Worm (Caenorhabditis elegans): Measurements from ENCODE around the gene inpp-5K.

Gene inpp-5K

ce11 chrIII:8111347-8111746 lies 49.8 kb downstream of the inpp-5K start:
- TF ChIP-seq lim-6 (tag; optimal IDR thresholded peaks at IDR 0.05) (no peak), unc-3 (GFP tag; conservative IDR thresholded peaks at IDR 0.05) (no peak), unc-3 (tag; optimal IDR thresholded peaks at IDR 0.05) (no peak), F13H6.1 (tag; optimal IDR thresholded peaks at IDR 0.05) (no peak), unc-42 (tag; optimal IDR thresholded peaks at IDR 0.05) (no peak), ceh-9 (tag; optimal IDR thresholded peaks at IDR 0.05) (no peak), sdc-2 (tag; optimal IDR thresholded peaks at IDR 0.05) (no peak), ceh-22 (tag; optimal IDR thresholded peaks at IDR 0.05) (no peak), elt-2 (tag; optimal IDR thresholded peaks at IDR 0.05) (no peak), syd-9 (tag; optimal IDR thresholded peaks at IDR 0.05) (no peak), hlh-15 (tag; optimal IDR thresholded peaks at IDR 0.05) (no peak), fax-1 (tag; optimal IDR thresholded peaks at IDR 0.05) (no peak), ceh-14 (tag; optimal IDR thresholded peaks at IDR 0.05) (no peak), hlh-6 (tag; optimal IDR thresholded peaks at IDR 0.05) (no peak), ceh-6 (GFP tag; optimal IDR thresholded peaks at IDR 0.05) (no peak), pat-9 (tag; optimal IDR thresholded peaks at IDR 0.05) (no peak), ceh-24 (tag; optimal IDR thresholded peaks at IDR 0.05) (no peak), unc-86 (tag; optimal IDR thresholded peaks at IDR 0.05) (no peak), ceh-2 (tag; optimal IDR thresholded peaks at IDR 0.05) (no peak)

- TF ChIP-seq ceh-48 (tag; optimal IDR thresholded peaks at IDR 0.05): peak; percentile 67
- no peak for TF ChIP-seq elt-4 (tag; optimal IDR thresholded peaks at IDR 0.05)
- TF ChIP-seq ceh-19 (GFP tag; optimal IDR thresholded peaks at IDR 0.05): peak; percentile 78
- peak; percentile 63 for TF ChIP-seq rnt-1 (tag; optimal IDR thresholded peaks at IDR 0.05)
- TF ChIP-seq ref-2 (tag; optimal IDR thresholded peaks at IDR 0.05): peak; percentile 88
- TF ChIP-seq ceh-34 (tag; optimal IDR thresholded peaks at IDR 0.05): peak; percentile 83
- peak; percentile 29 for TF ChIP-seq npax-4 (tag; optimal IDR thresholded peaks at IDR 0.05)
- peak; percentile 33 for TF ChIP-seq unc-86 (tag; optimal IDR thresholded peaks at IDR 0.05)
- peak; percentile 53; the same call in 1 of the 2 replicates for TF ChIP-seq ceh-45 (GFP tag; IDR thresholded peaks at IDR 0.05)
- peak; percentile 22 for TF ChIP-seq pqm-1 (tag; optimal IDR thresholded peaks at IDR 0.05)
- peak; percentile 17 for TF ChIP-seq ceh-24 (tag; optimal IDR thresholded peaks at IDR 0.05)
- peak; percentile 30 for TF ChIP-seq Y22D7AL.16 (tag; optimal IDR thresholded peaks at IDR 0.05)
- no peak for TF ChIP-seq pax-1 (tag; optimal IDR thresholded peaks at IDR 0.05)
- TF ChIP-seq ztf-16 (tag; optimal IDR thresholded peaks at IDR 0.05): peak; percentile 80
- peak; percentile 23 for TF ChIP-seq ceh-14 (tag; optimal IDR thresholded peaks at IDR 0.05)
- no peak for TF ChIP-seq F13H6.1 (tag; optimal IDR thresholded peaks at IDR 0.05)
- TF ChIP-seq ceh-6 (GFP tag; optimal IDR thresholded peaks at IDR 0.05): peak; percentile 81
- peak; percentile 78 for TF ChIP-seq nhr-232 (tag; optimal IDR thresholded peaks at IDR 0.05)
- peak; percentile 62 for TF ChIP-seq nfya-1 (tag; optimal IDR thresholded peaks at IDR 0.05)
- no peak for TF ChIP-seq pros-1 (tag; optimal IDR thresholded peaks at IDR 0.05)
- TF ChIP-seq ceh-30 (tag; optimal IDR thresholded peaks at IDR 0.05): no peak
- peak; percentile 60 for TF ChIP-seq T23F11.4 (GFP tag; optimal IDR thresholded peaks at IDR 0.05)
- TF ChIP-seq pha-4 (tag; optimal IDR thresholded peaks at IDR 0.05): no peak
- peak; percentile 58 for TF ChIP-seq C08G9.2 (tag; optimal IDR thresholded peaks at IDR 0.05)
- peak; percentile 72 for TF ChIP-seq C38D4.7 (GFP tag; optimal IDR thresholded peaks at IDR 0.05)
- TF ChIP-seq sox-2 (GFP tag; IDR thresholded peaks at IDR 0.05): peak; percentile 71
- TF ChIP-seq odd-2 (tag; optimal IDR thresholded peaks at IDR 0.05): peak; percentile 54
- peak; percentile 28 for TF ChIP-seq K02D7.2 (tag; optimal IDR thresholded peaks at IDR 0.05)
- TF ChIP-seq unc-42 (tag; optimal IDR thresholded peaks at IDR 0.05): peak; percentile 53
- TF ChIP-seq hlh-6 (tag; optimal IDR thresholded peaks at IDR 0.05): peak; percentile 88
- peak; percentile 71 for TF ChIP-seq sdc-2 (tag; optimal IDR thresholded peaks at IDR 0.05)
- TF ChIP-seq pat-9 (tag; optimal IDR thresholded peaks at IDR 0.05): peak; percentile 69
- no peak for TF ChIP-seq nhr-11 (tag; optimal IDR thresholded peaks at IDR 0.05)
- TF ChIP-seq fkh-6 (tag; optimal IDR thresholded peaks at IDR 0.05): peak; percentile 78
- TF ChIP-seq hlh-13 (GFP tag; optimal IDR thresholded peaks at IDR 0.05): peak; percentile 18
- no peak; the same call in 1 of the 2 replicates for TF ChIP-seq unc-3 (GFP tag; conservative IDR thresholded peaks at IDR 0.05)
- TF ChIP-seq unc-3 (tag; optimal IDR thresholded peaks at IDR 0.05): peak; percentile 59
- TF ChIP-seq syd-9 (tag; optimal IDR thresholded peaks at IDR 0.05): peak; percentile 78
- no peak for TF ChIP-seq mec-3 (tag; optimal IDR thresholded peaks at IDR 0.05; ENCODE audit: borderline replicate concordance)
- no peak for TF ChIP-seq ets-4 (tag; optimal IDR thresholded peaks at IDR 0.05)
- TF ChIP-seq eyg-1 (tag; optimal IDR thresholded peaks at IDR 0.05): peak; percentile 71
- peak; percentile 72 for TF ChIP-seq che-1 (tag; optimal IDR thresholded peaks at IDR 0.05)
These were observed 51.6 kb downstream of the inpp-5K start for ce11 chrIII:8109459-8110057.
